Worm (Caenorhabditis elegans): ENCODE results near the gene srd-39.

The srd-39 gene

ce11 chrX:13300503-13300902 is at the start of gene srd-39:
srd-39 (minus strand) TSS chrX:13300603.
- TF ChIP-seq klf-2 (GFP tag; conservative IDR thresholded peaks at IDR 0.05) (no peak), ztf-23 (GFP tag; IDR thresholded peaks at IDR 0.05) (no peak), flt-1 (GFP tag; IDR thresholded peaks at IDR 0.05) (no peak), T22C8.4 (GFP tag; IDR thresholded peaks at IDR 0.05) (no peak), ztf-29 (GFP tag; IDR thresholded peaks at IDR 0.05) (no peak)

- TF ChIP-seq ref-1 (GFP tag; conservative IDR thresholded peaks at IDR 0.05), result no peak
- TF ChIP-seq flt-1 (GFP tag; IDR thresholded peaks at IDR 0.05), result no peak
These were observed 49.1 kb upstream of the srd-39 start for ce11 chrX:13349230-13350122.

- TF ChIP-seq cog-1 (tag; optimal IDR thresholded peaks at IDR 0.05) (no peak), klf-2 (GFP tag; conservative IDR thresholded peaks at IDR 0.05) (no peak), ztf-23 (GFP tag; IDR thresholded peaks at IDR 0.05) (no peak)
These were observed 48.0 kb upstream of the srd-39 start for ce11 chrX:13348417-13348816.

ce11 chrX:13347251-13347650 is 46.8 kb upstream of the srd-39 start:
- TF ChIP-seq tab-1 (GFP tag; IDR thresholded peaks at IDR 0.05), result no peak
- no peak for TF ChIP-seq med-1 (GFP tag; optimal IDR thresholded peaks at IDR 0.05; ENCODE audit: insufficient read depth)
- no peak for TF ChIP-seq cog-1 (tag; optimal IDR thresholded peaks at IDR 0.05)

- no peak for TF ChIP-seq ztf-23 (GFP tag; IDR thresholded peaks at IDR 0.05)
- no peak for TF ChIP-seq med-1 (GFP tag; optimal IDR thresholded peaks at IDR 0.05; ENCODE audit: insufficient read depth)
- TF ChIP-seq cog-1 (tag; optimal IDR thresholded peaks at IDR 0.05), result no peak
- TF ChIP-seq tab-1 (GFP tag; IDR thresholded peaks at IDR 0.05), result no peak
- no peak for TF ChIP-seq ztf-29 (GFP tag; IDR thresholded peaks at IDR 0.05)
- no peak for TF ChIP-seq flt-1 (GFP tag; IDR thresholded peaks at IDR 0.05)
- TF ChIP-seq T22C8.4 (GFP tag; IDR thresholded peaks at IDR 0.05), result no peak
- TF ChIP-seq ref-1 (GFP tag; conservative IDR thresholded peaks at IDR 0.05), result no peak
These were observed 41.5 kb upstream of the srd-39 start for ce11 chrX:13341853-13342252.

- TF ChIP-seq klf-2 (GFP tag; conservative IDR thresholded peaks at IDR 0.05) (no peak), cog-1 (tag; optimal IDR thresholded peaks at IDR 0.05) (no peak), ztf-23 (GFP tag; IDR thresholded peaks at IDR 0.05) (no peak), T22C8.4 (GFP tag; IDR thresholded peaks at IDR 0.05) (no peak), tab-1 (GFP tag; IDR thresholded peaks at IDR 0.05) (no peak), ref-1 (GFP tag; conservative IDR thresholded peaks at IDR 0.05) (no peak), flt-1 (GFP tag; IDR thresholded peaks at IDR 0.05) (no peak), med-1 (GFP tag; optimal IDR thresholded peaks at IDR 0.05; ENCODE audit: insufficient read depth) (no peak), ztf-29 (GFP tag; IDR thresholded peaks at IDR 0.05) (no peak)
These were observed 40.6 kb upstream of the srd-39 start for ce11 chrX:13340970-13341369.

ce11 chrX:13339029-13339626 is 38.7 kb upstream of the srd-39 start:
- no peak for TF ChIP-seq ztf-29 (GFP tag; IDR thresholded peaks at IDR 0.05)
- TF ChIP-seq ref-1 (GFP tag; conservative IDR thresholded peaks at IDR 0.05), result no peak
- no peak for TF ChIP-seq tab-1 (GFP tag; IDR thresholded peaks at IDR 0.05)
- TF ChIP-seq ztf-23 (GFP tag; IDR thresholded peaks at IDR 0.05), result no peak
- no peak for TF ChIP-seq klf-2 (GFP tag; conservative IDR thresholded peaks at IDR 0.05)
- no peak for TF ChIP-seq T22C8.4 (GFP tag; IDR thresholded peaks at IDR 0.05)
- no peak for TF ChIP-seq cog-1 (tag; optimal IDR thresholded peaks at IDR 0.05)
- no peak for TF ChIP-seq med-1 (GFP tag; optimal IDR thresholded peaks at IDR 0.05; ENCODE audit: insufficient read depth)
- no peak for TF ChIP-seq flt-1 (GFP tag; IDR thresholded peaks at IDR 0.05)

ce11 chrX:13337728-13338127 is 37.3 kb upstream of the srd-39 start, which contains the start of gene ptr-24:
ptr-24 (plus strand) TSS chrX:13338028.
- no peak for TF ChIP-seq med-1 (GFP tag; optimal IDR thresholded peaks at IDR 0.05; ENCODE audit: insufficient read depth)
- TF ChIP-seq tab-1 (GFP tag; IDR thresholded peaks at IDR 0.05), result no peak
- TF ChIP-seq flt-1 (GFP tag; IDR thresholded peaks at IDR 0.05), result no peak

ce11 chrX:13337000-13337399 is 36.6 kb upstream of the srd-39 start:
- no peak for TF ChIP-seq med-1 (GFP tag; optimal IDR thresholded peaks at IDR 0.05; ENCODE audit: insufficient read depth)
- no peak for TF ChIP-seq klf-2 (GFP tag; conservative IDR thresholded peaks at IDR 0.05)
- TF ChIP-seq flt-1 (GFP tag; IDR thresholded peaks at IDR 0.05), result no peak
- no peak for TF ChIP-seq ztf-29 (GFP tag; IDR thresholded peaks at IDR 0.05)

- no peak for TF ChIP-seq cog-1 (tag; optimal IDR thresholded peaks at IDR 0.05)
- no peak for TF ChIP-seq ztf-23 (GFP tag; IDR thresholded peaks at IDR 0.05)
- TF ChIP-seq ztf-29 (GFP tag; IDR thresholded peaks at IDR 0.05), result no peak
- no peak for TF ChIP-seq klf-2 (GFP tag; conservative IDR thresholded peaks at IDR 0.05)
- no peak for TF ChIP-seq flt-1 (GFP tag; IDR thresholded peaks at IDR 0.05)
- TF ChIP-seq tab-1 (GFP tag; IDR thresholded peaks at IDR 0.05), result no peak
- no peak for TF ChIP-seq med-1 (GFP tag; optimal IDR thresholded peaks at IDR 0.05; ENCODE audit: insufficient read depth)
- no peak for TF ChIP-seq T22C8.4 (GFP tag; IDR thresholded peaks at IDR 0.05)
- TF ChIP-seq ref-1 (GFP tag; conservative IDR thresholded peaks at IDR 0.05), result no peak
These were observed 33.4 kb upstream of the srd-39 start, which contains the start of gene F46G10.4 for ce11 chrX:13333835-13334234. F46G10.4 (plus strand) TSS chrX:13334046.
